Worm (Caenorhabditis elegans): ENCODE measurements around the gene hmgs-1.

The hmgs-1 gene

DNA sequence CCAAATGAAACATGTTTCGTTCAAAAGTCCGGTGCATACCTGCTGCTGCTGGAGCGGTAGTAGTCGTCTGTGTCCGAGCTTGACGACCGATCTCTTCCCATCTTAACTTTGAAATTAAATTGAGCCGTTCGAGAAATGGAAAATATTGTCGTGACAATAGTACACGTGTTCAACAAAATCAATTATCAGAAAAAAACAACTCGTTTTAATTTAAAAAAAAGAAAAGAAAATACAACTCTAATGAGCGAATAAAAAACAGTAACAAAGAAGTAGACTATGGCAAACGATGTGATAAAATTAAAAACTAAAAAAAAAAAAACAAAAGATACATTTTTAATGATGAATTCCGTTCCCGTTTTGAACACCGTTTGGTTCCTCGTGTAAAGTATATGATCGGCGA, 1.9 kb downstream of the hmgs-1 start, which contains the start of gene prp-39:
TSS of gene prp-39 (minus strand) at position 101 of the 400 bp plus-strand sequence.
- TF ChIP-seq hlh-4 (tag; optimal IDR thresholded peaks at IDR 0.05), result no peak
- TF ChIP-seq efl-1 (optimal IDR thresholded peaks at IDR 0.05), result no peak
- peak in 1 of 2 experiments; percentile 72 for TF ChIP-seq efl-1 (GFP tag; optimal IDR thresholded peaks at IDR 0.05 in 1 of 2)

DNA sequence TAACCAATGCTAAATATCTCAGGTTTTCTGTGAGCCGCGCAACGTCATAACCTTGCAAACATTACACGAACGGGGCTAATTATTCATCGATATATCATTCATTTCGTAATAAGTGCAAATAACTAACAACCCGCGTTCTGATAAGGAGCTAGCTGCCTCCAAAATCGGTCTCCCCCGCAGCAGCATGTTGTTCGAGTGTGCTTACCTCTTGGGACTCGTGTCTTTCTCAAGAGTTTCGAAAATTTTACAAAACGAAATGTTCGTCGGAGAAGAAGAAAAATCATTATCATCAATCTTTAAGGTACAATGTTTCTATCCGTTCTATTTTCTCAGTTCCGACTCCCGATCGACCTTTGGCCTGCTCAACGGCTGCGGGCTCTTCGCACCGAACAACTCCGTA, 6.4 kb downstream of the hmgs-1 start:
- no peak for TF ChIP-seq efl-1 (optimal IDR thresholded peaks at IDR 0.05)
- TF ChIP-seq efl-1 (GFP tag; optimal IDR thresholded peaks at IDR 0.05 in 1 of 2), result peak in 1 of 2 experiments; percentile 68
- TF ChIP-seq dsc-1 (tag; optimal IDR thresholded peaks at IDR 0.05), result no peak

DNA sequence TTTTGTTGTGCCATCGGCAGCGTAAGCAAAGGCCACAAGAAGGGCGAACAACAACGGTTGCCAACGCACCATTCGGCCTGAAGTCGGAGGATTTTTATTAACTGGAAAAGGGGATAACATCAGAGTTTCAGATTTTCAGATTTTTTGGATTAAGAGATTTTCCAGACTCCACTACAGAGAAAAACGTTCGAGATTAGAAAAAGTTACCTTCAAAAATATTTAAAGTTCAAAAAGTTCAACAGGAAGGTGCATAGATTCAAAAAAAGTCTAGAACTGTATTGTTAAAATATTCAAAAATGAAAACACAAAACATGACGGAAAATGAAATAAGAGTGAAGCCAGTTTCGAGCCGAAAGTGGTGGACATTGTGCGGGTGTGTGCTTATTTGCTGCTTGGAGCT, 8.4 kb downstream of the hmgs-1 start, which contains the start of gene pqn-13:
TSS of gene pqn-13 (minus strand) at position 101 of the 400 bp plus-strand sequence.
- peak; percentile 8 for TF ChIP-seq nhr-85 (tag)
- TF ChIP-seq sup-37 (GFP tag; optimal IDR thresholded peaks at IDR 0.05), result no peak
- no peak for TF ChIP-seq mab-9 (GFP tag; IDR thresholded peaks at IDR 0.05)

DNA sequence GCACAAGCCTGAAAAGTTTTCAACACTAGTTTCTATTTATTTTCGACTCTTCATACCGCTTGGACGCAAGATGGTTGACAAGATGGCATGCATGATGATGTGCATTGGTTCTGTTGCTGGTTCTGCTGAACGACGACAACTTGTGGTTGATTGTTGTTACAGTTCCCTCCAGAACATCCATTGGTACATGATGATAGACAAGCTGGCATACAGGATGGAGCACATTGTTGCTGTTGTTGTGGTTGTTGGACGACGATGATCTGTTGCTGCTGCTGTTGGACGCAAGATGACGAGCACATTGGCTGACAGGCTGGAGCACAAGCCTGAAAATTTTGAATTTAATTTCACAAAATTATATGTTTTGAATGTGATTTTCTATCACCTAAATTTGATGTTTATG, 12.1 kb downstream of the hmgs-1 start:
- TF ChIP-seq F16B12.6 (tag; optimal IDR thresholded peaks at IDR 0.05) (no peak), efl-1 (optimal IDR thresholded peaks at IDR 0.05) (no peak), efl-1 (GFP tag; optimal IDR thresholded peaks at IDR 0.05 in 1 of 2) (peak in 1 of 2 experiments; percentile 91)

DNA sequence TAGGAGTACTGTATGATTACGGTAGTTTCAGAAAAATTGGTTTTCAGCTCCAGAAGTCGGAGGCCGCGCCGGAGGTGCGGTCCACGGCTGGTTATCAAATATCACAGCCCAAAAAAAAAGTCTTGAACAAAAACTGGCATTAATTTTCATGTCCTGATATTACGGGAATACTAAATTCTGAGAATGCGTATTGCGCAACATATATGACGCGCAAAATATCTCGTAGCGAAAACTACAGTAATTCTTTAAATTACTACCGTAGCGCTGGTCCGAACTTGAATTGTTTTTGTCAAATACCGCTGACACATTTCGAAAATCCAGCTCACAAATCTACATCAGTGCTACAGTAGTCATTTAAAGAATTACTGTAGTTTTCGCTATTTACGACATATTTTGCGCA, 15.4 kb downstream of the hmgs-1 start:
- TF ChIP-seq ces-1 (GFP tag; optimal IDR thresholded peaks at IDR 0.05) (no peak), irx-1 (tag; optimal IDR thresholded peaks at IDR 0.05) (no peak), nhr-11 (tag; optimal IDR thresholded peaks at IDR 0.05) (no peak), ceh-8 (GFP tag; optimal IDR thresholded peaks at IDR 0.05) (no peak), Y116A8C.19 (tag; optimal IDR thresholded peaks at IDR 0.05; ENCODE audit: borderline replicate concordance) (no peak), unc-62 (GFP tag; optimal IDR thresholded peaks at IDR 0.05) (no peak), nhr-71 (tag; optimal IDR thresholded peaks at IDR 0.05) (no peak), fkh-8 (tag; optimal IDR thresholded peaks at IDR 0.05) (no peak), mef-2 (tag; optimal IDR thresholded peaks at IDR 0.05) (no peak), aha-1 (tag; optimal IDR thresholded peaks at IDR 0.05) (no peak), ceh-88 (GFP tag; IDR thresholded peaks at IDR 0.05) (no peak), nhr-237 (tag; optimal IDR thresholded peaks at IDR 0.05) (no peak)

DNA sequence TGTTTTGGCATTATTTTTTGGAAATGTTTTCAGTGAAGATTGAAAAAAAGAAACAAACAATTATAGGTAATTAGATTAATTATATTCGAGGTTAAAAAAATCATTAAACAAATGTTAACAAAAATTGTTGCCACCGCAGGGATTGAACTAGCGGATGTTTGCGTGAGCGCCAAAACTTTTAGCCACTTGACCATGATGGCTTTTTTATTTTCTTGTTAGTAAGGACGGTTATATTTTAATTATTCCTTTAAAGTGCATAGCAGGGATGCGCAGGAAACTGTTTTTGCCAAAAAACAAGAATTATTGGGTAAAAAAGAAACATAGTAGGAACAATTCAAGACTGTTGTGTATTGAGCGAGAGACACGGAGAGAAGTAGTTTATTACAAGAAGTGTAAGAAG, 17.1 kb downstream of the hmgs-1 start:
- TF ChIP-seq fos-1 (tag; optimal IDR thresholded peaks at IDR 0.05) (no peak), mdl-1 (tag; optimal IDR thresholded peaks at IDR 0.05) (no peak), nhr-90 (tag; optimal IDR thresholded peaks at IDR 0.05; ENCODE audit: poor library complexity) (peak; percentile 59), elt-2 (tag; optimal IDR thresholded peaks at IDR 0.05) (no peak), fkh-4 (tag; optimal IDR thresholded peaks at IDR 0.05; ENCODE audit: borderline replicate concordance) (no peak), isw-1 (GFP tag; IDR thresholded peaks at IDR 0.05) (no peak), lin-15B (tag; optimal IDR thresholded peaks at IDR 0.05) (no peak), nhr-77 (tag; optimal IDR thresholded peaks at IDR 0.05) (no peak), lsy-2 (tag; optimal IDR thresholded peaks at IDR 0.05) (no peak), nhr-76 (tag; optimal IDR thresholded peaks at IDR 0.05) (no peak), unc-62 (GFP tag; optimal IDR thresholded peaks at IDR 0.05) (no peak), lir-3 (tag; optimal IDR thresholded peaks at IDR 0.05; ENCODE audit: poor library complexity) (no peak), nhr-47 (tag; optimal IDR thresholded peaks at IDR 0.05) (peak; percentile 36), ceh-82 (tag; optimal IDR thresholded peaks at IDR 0.05) (no peak), nhr-71 (tag; optimal IDR thresholded peaks at IDR 0.05) (no peak), ztf-11 (tag; optimal IDR thresholded peaks at IDR 0.05) (no peak), grh-1 (GFP tag; IDR thresholded peaks at IDR 0.05) (0 out of 2 replicates have a peak, but pooled peaks have one; percentile 17), ztf-4 (tag; optimal IDR thresholded peaks at IDR 0.05) (no peak), irx-1 (tag; optimal IDR thresholded peaks at IDR 0.05) (no peak), ceh-90 (tag; optimal IDR thresholded peaks at IDR 0.05) (no peak), swsn-7 (tag; optimal IDR thresholded peaks at IDR 0.05) (no peak), elt-3 (tag; optimal IDR thresholded peaks at IDR 0.05) (no peak), nhr-85 (tag) (peak; percentile 68), efl-1 (optimal IDR thresholded peaks at IDR 0.05) (no peak), efl-1 (GFP tag; optimal IDR thresholded peaks at IDR 0.05 in 1 of 2) (peak in 1 of 2 experiments; percentile 92), lin-35 (GFP tag; optimal IDR thresholded peaks at IDR 0.05) (peak in 1 of 2 experiments; percentile 3), sup-37 (GFP tag; optimal IDR thresholded peaks at IDR 0.05) (no peak), lin-39 (tag; optimal IDR thresholded peaks at IDR 0.05) (no peak)

All from whole organism, L1 larva.